Worm (Caenorhabditis elegans) whole organism, young adult: ENCODE data around the gene dnj-13.

Experiments used
- aptf-2 ChIP-seq: fragments of 200-800 bp; sonication (Bioruptor generic); conservative IDR thresholded peaks from 2 replicates; pipeline ENCODE4 v1.3.6; 2022; ENCODE audit warnings: missing genetic modification reagents, missing genetic modification characterization, missing compliant biosample characterization
- bed-1 ChIP-seq: fragments of 200-800 bp; sonication (Bioruptor generic); IDR thresholded peaks from 2 replicates; pipeline ENCODE4 v1.3.6; 2022; ENCODE audit warnings: missing genetic modification reagents, missing genetic modification characterization, missing compliant biosample characterization
- chd-7 ChIP-seq: sonication (generic microtip); optimal IDR thresholded peaks from 2 replicates; lab custom pipeline; 2016; ENCODE audit warnings: mild to moderate bottlenecking, missing genetic modification characterization, moderate library complexity, missing compliant biosample characterization
- die-1 ChIP-seq: sonication (generic microtip); optimal IDR thresholded peaks from 2 replicates; lab custom pipeline; 2016; ENCODE audit warnings: missing genotype, mild to moderate bottlenecking, missing genetic modification characterization, missing compliant biosample characterization
- nhr-80 ChIP-seq: sonication (generic microtip); optimal IDR thresholded peaks from 2 replicates; lab custom pipeline; 2016; ENCODE audit warnings: missing genetic modification characterization, missing compliant biosample characterization

- no peak for TF ChIP-seq chd-7
- TF ChIP-seq nhr-80 (tag; lab: Kevin White, UChicago) = no peak
- TF ChIP-seq die-1 (tag; lab: Kevin White, UChicago) = no peak
- TF ChIP-seq bed-1 (GFP tag; lab: Robert Waterston, UW) = no peak
- TF ChIP-seq aptf-2 = no peak
Observed at ce11 chrII:11544714-11545113, 787 bp upstream of the dnj-13 start, which contains the start of gene F54D5.9.
